Comparison of ENCODE assay signal across 1 fruit fly cellular context in the genomic region with DNA sequence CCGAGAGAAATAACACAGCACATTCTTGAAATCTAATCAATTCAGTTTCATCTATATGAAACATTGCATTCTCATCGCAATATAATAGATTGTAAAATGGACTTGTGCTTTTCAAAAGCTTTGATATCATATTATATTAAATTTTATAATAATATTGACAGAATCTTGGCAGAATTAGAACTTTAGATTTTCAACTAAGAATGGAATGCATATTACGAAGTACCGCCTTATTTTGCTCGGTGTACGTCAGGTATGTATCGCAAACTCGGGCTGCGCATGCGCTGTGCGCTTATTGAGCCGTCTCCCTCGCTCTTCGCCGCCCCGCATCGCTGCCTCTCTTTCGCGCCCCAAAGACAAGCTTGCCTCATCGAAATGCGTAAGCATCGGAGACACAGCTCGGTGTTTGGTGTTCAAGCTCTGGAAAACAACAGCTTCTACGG.
A peak's percentile ranks its signal among the peaks of the same experiment; 100 is the strongest.
TF ChIP-seq lines count a peak whose summit lies in the region.

No protein-coding gene starts in this region.

TF ChIP-seq in whole organism, embryonic, 481 proteins besides CTCF, POLR2A, EP300 and RAD21 (continued from another document and continues in another):
- TF ChIP-seq HLHmδ (GFP tag; optimal IDR thresholded peaks at IDR 0.05; lab: Kevin White, UChicago) (no peak), CG10267 (tag; optimal IDR thresholded peaks at IDR 0.05; lab: Kevin White, UChicago) (peak; percentile 87), CG14014 (GFP tag; IDR thresholded peaks at IDR 0.05; lab: Robert Waterston, UW) (peak; percentile 86), stwl (tag; optimal IDR thresholded peaks at IDR 0.05; lab: Kevin White, UChicago) (peak; percentile 21), CG16779 (GFP tag; IDR thresholded peaks at IDR 0.05; lab: Robert Waterston, UW) (0 out of 2 replicates have a peak, but pooled peaks have one; percentile 15), bbx (GFP tag; IDR thresholded peaks at IDR 0.05; lab: Robert Waterston, UW; ENCODE audit: partially characterized antibody) (no peak), pita (GFP tag; optimal IDR thresholded peaks at IDR 0.05; lab: Kevin White, UChicago) (no peak), CG13123 (GFP tag; optimal IDR thresholded peaks at IDR 0.05; lab: Kevin White, UChicago) (peak; percentile 2), luna (GFP tag; optimal IDR thresholded peaks at IDR 0.05; lab: Kevin White, UChicago) (no peak), CG4404 (GFP tag; IDR thresholded peaks at IDR 0.05; lab: Robert Waterston, UW) (peak; percentile 80), peb (GFP tag; IDR thresholded peaks at IDR 0.05; lab: Robert Waterston, UW) (peak; percentile 64), CG6272 (GFP tag; IDR thresholded peaks at IDR 0.05; lab: Robert Waterston, UW) (peak; percentile 80), Med (GFP tag; lab: Kevin White, UChicago) (peak; percentile 83), CG17568 (GFP tag; optimal IDR thresholded peaks at IDR 0.05; lab: Kevin White, UChicago) (peak; percentile 75), CG9215 (GFP tag; IDR thresholded peaks at IDR 0.05; lab: Robert Waterston, UW) (peak; percentile 84), mam (GFP tag; optimal IDR thresholded peaks at IDR 0.05; lab: Kevin White, UChicago) (peak; percentile 2), MESR4 (GFP tag; optimal IDR thresholded peaks at IDR 0.05; lab: Kevin White, UChicago) (peak; percentile 8), sim (GFP tag; IDR thresholded peaks at IDR 0.05; lab: Robert Waterston, UW) (0 out of 2 replicates have a peak, but pooled peaks have one; percentile 62), bab2 (GFP tag; optimal IDR thresholded peaks at IDR 0.05; lab: Kevin White, UChicago) (peak; percentile 22), CG2678 (tag; optimal IDR thresholded peaks at IDR 0.05; lab: Kevin White, UChicago) (peak; percentile 95), NFAT (GFP tag; IDR thresholded peaks at IDR 0.05; lab: Robert Waterston, UW) (peak; percentile 59), slbo (GFP tag; IDR thresholded peaks at IDR 0.05; lab: Robert Waterston, UW) (peak; percentile 74), Opbp (GFP tag; IDR thresholded peaks at IDR 0.05; lab: Robert Waterston, UW; ENCODE audit: partially characterized antibody) (no peak), p53 (GFP tag; optimal IDR thresholded peaks at IDR 0.05; lab: Kevin White, UChicago) (no peak), CG4730 (GFP tag; IDR thresholded peaks at IDR 0.05; lab: Robert Waterston, UW) (peak; percentile 59), CG2120 (GFP tag; optimal IDR thresholded peaks at IDR 0.05; lab: Kevin White, UChicago) (peak; percentile 58), jing (GFP tag; optimal IDR thresholded peaks at IDR 0.05; lab: Kevin White, UChicago) (peak; percentile 65), cato (GFP tag; optimal IDR thresholded peaks at IDR 0.05; lab: Kevin White, UChicago; ENCODE audit: borderline replicate concordance) (peak; percentile 29), Dad (GFP tag; optimal IDR thresholded peaks at IDR 0.05; lab: Kevin White, UChicago) (no peak), dpn (GFP tag; optimal IDR thresholded peaks at IDR 0.05; lab: Kevin White, UChicago) (peak in 1 of 2 experiments; percentile 80), Gug (GFP tag; IDR thresholded peaks at IDR 0.05; lab: Robert Waterston, UW) (peak; percentile 67), dati (GFP tag; IDR thresholded peaks at IDR 0.05; lab: Robert Waterston, UW) (no peak), en (GFP tag; optimal IDR thresholded peaks at IDR 0.05; lab: Kevin White, UChicago) (no peak), CG18262 (tag; optimal IDR thresholded peaks at IDR 0.05; lab: Kevin White, UChicago) (peak; percentile 96), Jarid2 (GFP tag; optimal IDR thresholded peaks at IDR 0.05; lab: Kevin White, UChicago) (peak; percentile 71), scrt (GFP tag; optimal IDR thresholded peaks at IDR 0.05; lab: Kevin White, UChicago) (peak; percentile 85), nau (GFP tag; optimal IDR thresholded peaks at IDR 0.05; lab: Kevin White, UChicago) (peak; percentile 78), CG17912 (GFP tag; optimal IDR thresholded peaks at IDR 0.05; lab: Kevin White, UChicago) (peak; percentile 53), Ptx1 (GFP tag; IDR thresholded peaks at IDR 0.05; lab: Robert Waterston, UW) (peak; percentile 90), sens (GFP tag; lab: Kevin White, UChicago) (peak; percentile 85), Drgx (GFP tag; IDR thresholded peaks at IDR 0.05; lab: Robert Waterston, UW) (peak; percentile 85), CG8924 (tag; optimal IDR thresholded peaks at IDR 0.05; lab: Kevin White, UChicago) (peak; percentile 94), shn (GFP tag; optimal IDR thresholded peaks at IDR 0.05; lab: Kevin White, UChicago) (no peak), cas (GFP tag; IDR thresholded peaks at IDR 0.05; lab: Robert Waterston, UW) (peak; percentile 64; the same call in 1 of the 2 replicates), CG14050 (GFP tag; IDR thresholded peaks at IDR 0.05; lab: Robert Waterston, UW) (peak; percentile 78), gro (GFP tag; optimal IDR thresholded peaks at IDR 0.05; lab: Kevin White, UChicago) (no peak), chm (GFP tag; IDR thresholded peaks at IDR 0.05; lab: Robert Waterston, UW) (no peak), CG15601 (tag; optimal IDR thresholded peaks at IDR 0.05; lab: Kevin White, UChicago) (peak; percentile 87), tgo (GFP tag; IDR thresholded peaks at IDR 0.05; lab: Robert Waterston, UW) (peak; percentile 90), CG10654 (GFP tag; optimal IDR thresholded peaks at IDR 0.05; lab: Kevin White, UChicago) (peak; percentile 71), lola (GFP tag; optimal IDR thresholded peaks at IDR 0.05; lab: Kevin White, UChicago) (peak in 1 of 3 experiments; percentile 95), kni (GFP tag; optimal IDR thresholded peaks at IDR 0.05; lab: Kevin White, UChicago) (peak; percentile 92), Dp (GFP tag; optimal IDR thresholded peaks at IDR 0.05; lab: Kevin White, UChicago) (no peak), Mad (GFP tag; optimal IDR thresholded peaks at IDR 0.05; lab: Kevin White, UChicago) (peak; percentile 25), CG12659 (GFP tag; optimal IDR thresholded peaks at IDR 0.05; lab: Kevin White, UChicago) (peak; percentile 91), Awh (GFP tag; IDR thresholded peaks at IDR 0.05; lab: Robert Waterston, UW) (peak; percentile 74), Atf6 (GFP tag; IDR thresholded peaks at IDR 0.05; lab: Robert Waterston, UW) (peak; percentile 83), CG6175 (GFP tag; IDR thresholded peaks at IDR 0.05; lab: Robert Waterston, UW) (peak; percentile 92), MBD-R2 (GFP tag; IDR thresholded peaks at IDR 0.05; lab: Robert Waterston, UW) (peak; percentile 50), ken (GFP tag; IDR thresholded peaks at IDR 0.05; lab: Robert Waterston, UW) (peak; percentile 74; the same call in 2 of the 3 replicates), Ets97D (GFP tag; optimal IDR thresholded peaks at IDR 0.05; lab: Kevin White, UChicago) (no peak), twi (tag; optimal IDR thresholded peaks at IDR 0.05; lab: Kevin White, UChicago) (peak; percentile 83), CG11560 (tag; IDR thresholded peaks at IDR 0.05; lab: Robert Waterston, UW) (peak; percentile 71; the same call in 2 of the 3 replicates), zen2 (GFP tag; IDR thresholded peaks at IDR 0.05; lab: Robert Waterston, UW; ENCODE audit: partially characterized antibody) (no peak), zfh1 (GFP tag; IDR thresholded peaks at IDR 0.05; lab: Robert Waterston, UW) (peak; percentile 87), CG7928 (GFP tag; optimal IDR thresholded peaks at IDR 0.05; lab: Kevin White, UChicago) (peak; percentile 57), zfh2 (GFP tag; optimal IDR thresholded peaks at IDR 0.05; lab: Kevin White, UChicago) (peak; percentile 6), CG43689 (GFP tag; IDR thresholded peaks at IDR 0.05; lab: Robert Waterston, UW) (0 out of 2 replicates have a peak, but pooled peaks have one; percentile 4), lbe (GFP tag; optimal IDR thresholded peaks at IDR 0.05; lab: Kevin White, UChicago) (peak; percentile 65), lilli (GFP tag; optimal IDR thresholded peaks at IDR 0.05; lab: Kevin White, UChicago) (peak; percentile 44), CG13287 (GFP tag; IDR thresholded peaks at IDR 0.05; lab: Robert Waterston, UW; ENCODE audit: partially characterized antibody) (no peak), Elba2 (GFP tag; optimal IDR thresholded peaks at IDR 0.05; lab: Kevin White, UChicago) (peak; percentile 22), CG10147 (GFP tag; optimal IDR thresholded peaks at IDR 0.05; lab: Kevin White, UChicago) (peak; percentile 88), CG18476 (GFP tag; optimal IDR thresholded peaks at IDR 0.05; lab: Kevin White, UChicago) (peak; percentile 54), CG17612 (GFP tag; IDR thresholded peaks at IDR 0.05; lab: Robert Waterston, UW) (peak; percentile 44; the same call in 1 of the 2 replicates), CG4360 (GFP tag; IDR thresholded peaks at IDR 0.05; lab: Robert Waterston, UW) (peak; percentile 51), CG32767 (GFP tag; IDR thresholded peaks at IDR 0.05; lab: Robert Waterston, UW) (peak; percentile 93), pho (GFP tag; optimal IDR thresholded peaks at IDR 0.05; lab: Kevin White, UChicago) (no peak), ab (GFP tag; optimal IDR thresholded peaks at IDR 0.05; lab: Kevin White, UChicago) (no peak), D19A (tag; optimal IDR thresholded peaks at IDR 0.05; lab: Kevin White, UChicago) (peak; percentile 90), CG1832 (GFP tag; optimal IDR thresholded peaks at IDR 0.05; lab: Kevin White, UChicago) (peak; percentile 79), salm (tag; optimal IDR thresholded peaks at IDR 0.05; lab: Kevin White, UChicago) (peak; percentile 87), Sox102F (GFP tag; optimal IDR thresholded peaks at IDR 0.05; lab: Kevin White, UChicago) (peak; percentile 89), sr (GFP tag; IDR thresholded peaks at IDR 0.05; lab: Robert Waterston, UW) (peak; percentile 7; the same call in 1 of the 3 replicates), Xrp1 (GFP tag; IDR thresholded peaks at IDR 0.05; lab: Robert Waterston, UW) (peak; percentile 90), Dek (tag; optimal IDR thresholded peaks at IDR 0.05; lab: Kevin White, UChicago) (peak; percentile 89), ERR (GFP tag; optimal IDR thresholded peaks at IDR 0.05; lab: Kevin White, UChicago) (no peak), NC2β (GFP tag; optimal IDR thresholded peaks at IDR 0.05; lab: Kevin White, UChicago) (no peak), gt (GFP tag; IDR thresholded peaks at IDR 0.05; lab: Robert Waterston, UW) (peak; percentile 74), CG31388 (GFP tag; optimal IDR thresholded peaks at IDR 0.05; lab: Kevin White, UChicago) (peak; percentile 6), CG32772 (GFP tag; IDR thresholded peaks at IDR 0.05; lab: Robert Waterston, UW) (peak; percentile 83), CG18599 (GFP tag; optimal IDR thresholded peaks at IDR 0.05; lab: Kevin White, UChicago) (peak; percentile 89), CG9727 (GFP tag; optimal IDR thresholded peaks at IDR 0.05; lab: Kevin White, UChicago) (peak; percentile 94), HLH4C (GFP tag; IDR thresholded peaks at IDR 0.05; lab: Robert Waterston, UW; ENCODE audit: partially characterized antibody) (no peak), Blimp-1 (GFP tag; optimal IDR thresholded peaks at IDR 0.05; lab: Kevin White, UChicago) (peak; percentile 87), fd102C (GFP tag; optimal IDR thresholded peaks at IDR 0.05; lab: Kevin White, UChicago) (peak; percentile 54), Usf (GFP tag; optimal IDR thresholded peaks at IDR 0.05; lab: Kevin White, UChicago) (peak; percentile 87), bsh (GFP tag; optimal IDR thresholded peaks at IDR 0.05; lab: Kevin White, UChicago) (peak; percentile 63 to 90), HHEX (GFP tag; optimal IDR thresholded peaks at IDR 0.05; lab: Kevin White, UChicago) (peak; percentile 86), Poxn (GFP tag; IDR thresholded peaks at IDR 0.05; lab: Robert Waterston, UW) (peak; percentile 51), ash1 (GFP tag; optimal IDR thresholded peaks at IDR 0.05; lab: Kevin White, UChicago) (no peak), chif (GFP tag; optimal IDR thresholded peaks at IDR 0.05; lab: Kevin White, UChicago) (peak in 1 of 2 experiments; percentile 3), CG2129 (GFP tag; IDR thresholded peaks at IDR 0.05; lab: Robert Waterston, UW; ENCODE audit: partially characterized antibody) (no peak), tap (tag; optimal IDR thresholded peaks at IDR 0.05; lab: Kevin White, UChicago) (peak; percentile 91), Stat92E (GFP tag; optimal IDR thresholded peaks at IDR 0.05; lab: Kevin White, UChicago) (peak in 1 of 3 experiments; percentile 50), CG15514 (GFP tag; optimal IDR thresholded peaks at IDR 0.05; lab: Kevin White, UChicago) (peak; percentile 48), sens-2 (GFP tag; IDR thresholded peaks at IDR 0.05; lab: Robert Waterston, UW) (peak; percentile 51; the same call in 1 of the 2 replicates), Camta (GFP tag; optimal IDR thresholded peaks at IDR 0.05; lab: Kevin White, UChicago) (no peak), gsb (GFP tag; IDR thresholded peaks at IDR 0.05; lab: Robert Waterston, UW) (peak; percentile 74), CG2712 (tag; optimal IDR thresholded peaks at IDR 0.05; lab: Kevin White, UChicago) (peak; percentile 97), CG4328 (GFP tag; optimal IDR thresholded peaks at IDR 0.05; lab: Kevin White, UChicago) (peak; percentile 91), fu2 (GFP tag; optimal IDR thresholded peaks at IDR 0.05; lab: Kevin White, UChicago) (no peak), dan (GFP tag; IDR thresholded peaks at IDR 0.05; lab: Robert Waterston, UW) (peak; percentile 71), oc (tag; optimal IDR thresholded peaks at IDR 0.05; lab: Kevin White, UChicago) (peak; percentile 89), nerfin-1 (tag; optimal IDR thresholded peaks at IDR 0.05; lab: Kevin White, UChicago) (peak; percentile 90), amos (GFP tag; IDR thresholded peaks at IDR 0.05; lab: Robert Waterston, UW; ENCODE audit: partially characterized antibody) (no peak), Oaz (GFP tag; IDR thresholded peaks at IDR 0.05; lab: Robert Waterston, UW) (peak; percentile 70), toy (GFP tag; IDR thresholded peaks at IDR 0.05; lab: Robert Waterston, UW) (peak; percentile 19; the same call in 1 of the 2 replicates), Xbp1 (GFP tag; optimal IDR thresholded peaks at IDR 0.05; lab: Kevin White, UChicago) (peak; percentile 78), dm (GFP tag; optimal IDR thresholded peaks at IDR 0.05; lab: Kevin White, UChicago) (no peak), al (GFP tag; IDR thresholded peaks at IDR 0.05; lab: Robert Waterston, UW) (peak; percentile 82), tin (GFP tag; optimal IDR thresholded peaks at IDR 0.05; lab: Kevin White, UChicago) (peak; percentile 75), lmd (GFP tag; IDR thresholded peaks at IDR 0.05; lab: Robert Waterston, UW) (peak; percentile 90), crp (GFP tag; optimal IDR thresholded peaks at IDR 0.05; lab: Kevin White, UChicago) (peak in 1 of 2 experiments; percentile 40), Sin3A (optimal IDR thresholded peaks at IDR 0.05; lab: Kevin White, UChicago) (no peak)
